Worm (Caenorhabditis elegans): ENCODE data around the gene C04B4.4.

DNA sequence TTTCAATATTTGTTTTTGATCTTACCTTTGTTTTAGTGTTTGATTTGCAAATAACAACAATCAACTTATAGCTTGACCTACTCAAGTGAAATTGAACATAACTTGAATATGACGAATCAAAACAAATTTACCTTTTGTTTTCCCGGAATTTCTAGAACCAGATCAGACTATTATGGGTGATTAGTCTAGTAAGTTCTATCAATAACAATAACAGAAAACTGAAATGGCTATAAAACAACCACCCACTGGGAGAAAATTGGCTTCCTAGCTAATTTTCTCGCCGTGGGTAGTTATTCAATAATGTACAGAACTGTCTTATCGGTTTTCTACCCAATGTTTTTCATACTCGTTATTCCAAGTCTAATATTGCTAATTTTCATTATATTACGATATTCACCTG lies 38.0 kb downstream of the C04B4.4 start, which contains the start of gene srd-45:
- TF ChIP-seq nhr-12 (tag; optimal IDR thresholded peaks at IDR 0.05) (no peak), bed-3 (GFP tag; optimal IDR thresholded peaks at IDR 0.05) (no peak), lin-13 (tag; optimal IDR thresholded peaks at IDR 0.05) (no peak), ceh-39 (tag; optimal IDR thresholded peaks at IDR 0.05) (no peak), lsy-2 (tag; optimal IDR thresholded peaks at IDR 0.05) (no peak), ztf-11 (tag; optimal IDR thresholded peaks at IDR 0.05) (no peak), hlh-1 (tag; optimal IDR thresholded peaks at IDR 0.05) (no peak), unc-62 (GFP tag; optimal IDR thresholded peaks at IDR 0.05) (no peak), nhr-237 (tag; optimal IDR thresholded peaks at IDR 0.05) (no peak), pha-4 (tag; optimal IDR thresholded peaks at IDR 0.05) (no peak), sem-2 (GFP tag; optimal IDR thresholded peaks at IDR 0.05) (no peak), elt-1 (tag; optimal IDR thresholded peaks at IDR 0.05; ENCODE audit: borderline replicate concordance, insufficient read depth) (no peak), nhr-28 (tag; optimal IDR thresholded peaks at IDR 0.05) (no peak), blmp-1 (tag; optimal IDR thresholded peaks at IDR 0.05) (no peak)
